Fruit fly (Drosophila melanogaster): ENCODE data around the gene CG14260.

dm6 chr3R:27281022-27281810 lies 16.0 kb downstream of the CG14260 start:
- TF ChIP-seq Sin3A (optimal IDR thresholded peaks at IDR 0.05) (no peak), psq (optimal IDR thresholded peaks at IDR 0.05) (no peak), ttk (optimal IDR thresholded peaks at IDR 0.05) (no peak), h (optimal IDR thresholded peaks at IDR 0.05) (no peak)
